Fruit fly (Drosophila melanogaster) whole organism, embryonic: Measurements from ENCODE around the gene CG10663.

Source experiments
- Blimp-1 ChIP-seq: fragments of 200-800 bp; sonication (Bioruptor generic); optimal IDR thresholded peaks from 3 replicates; lab custom pipeline; 2018; ENCODE audit warnings: missing biosample characterization, missing genetic modification characterization, mild to moderate bottlenecking, moderate library complexity, missing genetic modification reagents
- CG1024 ChIP-seq: fragments of 200-800 bp; sonication (Bioruptor generic); IDR thresholded peaks from 2 replicates; pipeline ENCODE4 v1.3.6; 2022; ENCODE audit warnings: missing biosample characterization, missing genetic modification characterization
- CG10543 ChIP-seq: fragments of 200-800 bp; sonication (Bioruptor generic); optimal IDR thresholded peaks from 3 replicates; lab custom pipeline; 2017; ENCODE audit warnings: missing biosample characterization, mild to moderate bottlenecking, missing genetic modification characterization, moderate library complexity
- CG11456 ChIP-seq: fragments of 200-800 bp; sonication (Bioruptor generic); IDR thresholded peaks from 3 replicates; pipeline ENCODE4 v1.3.6; 2022; ENCODE audit warnings: missing biosample characterization, missing genetic modification characterization
- CG11696 ChIP-seq: fragments of 200-800 bp; sonication (Bioruptor generic); IDR thresholded peaks from 2 replicates; pipeline ENCODE4 v1.3.6; 2022; ENCODE audit warnings: missing biosample characterization, missing genetic modification characterization
- CG12071 ChIP-seq: fragments of 200-800 bp; sonication (Bioruptor generic); optimal IDR thresholded peaks from 3 replicates; lab custom pipeline; 2018; ENCODE audit warnings: missing biosample characterization, mild to moderate bottlenecking, missing genetic modification characterization
- CG12299 ChIP-seq: fragments of 200-800 bp; sonication (Bioruptor generic); optimal IDR thresholded peaks from 2 replicates; lab custom pipeline; 2018; ENCODE audit warnings: missing biosample characterization, mild to moderate bottlenecking, missing genetic modification characterization
- CG1233 ChIP-seq: fragments of 200-800 bp; sonication (Bioruptor generic); optimal IDR thresholded peaks from 4 replicates; lab custom pipeline; 2018; ENCODE audit warnings: missing biosample characterization, mild to moderate bottlenecking, missing genetic modification characterization
- CG12744 ChIP-seq: fragments of 200-800 bp; sonication (Bioruptor generic); optimal IDR thresholded peaks from 2 replicates; lab custom pipeline; 2016; ENCODE audit warnings: missing biosample characterization, missing genetic modification characterization
- CG14014 ChIP-seq: fragments of 200-800 bp; sonication (Bioruptor generic); IDR thresholded peaks from 2 replicates; pipeline ENCODE4 v1.3.6; 2022; ENCODE audit warnings: missing biosample characterization, missing genetic modification characterization
- CG16815 ChIP-seq: fragments of 200-800 bp; sonication (Bioruptor generic); optimal IDR thresholded peaks from 3 replicates; lab custom pipeline; 2017; ENCODE audit warnings: missing biosample characterization, mild to moderate bottlenecking, missing genetic modification characterization
- CG17912 ChIP-seq: fragments of 200-800 bp; sonication (Bioruptor generic); optimal IDR thresholded peaks from 2 replicates; lab custom pipeline; 2018; ENCODE audit warnings: missing biosample characterization, mild to moderate bottlenecking, missing genetic modification characterization
- CG3163 ChIP-seq: fragments of 200-800 bp; sonication (Bioruptor generic); optimal IDR thresholded peaks from 3 replicates; lab custom pipeline; 2016; ENCODE audit warnings: missing biosample characterization, missing genetic modification characterization
- CG33557 ChIP-seq: fragments of 200-800 bp; sonication (Bioruptor generic); optimal IDR thresholded peaks from 2 replicates; lab custom pipeline; 2019; ENCODE audit warnings: missing biosample characterization, mild to moderate bottlenecking, missing genetic modification characterization, moderate library complexity
- CG6272 ChIP-seq: fragments of 200-800 bp; sonication (Bioruptor generic); IDR thresholded peaks from 2 replicates; pipeline ENCODE4 v1.3.6; 2022; ENCODE audit warnings: missing biosample characterization, missing genetic modification characterization
- CG6654 ChIP-seq: fragments of 200-800 bp; sonication (Bioruptor generic); optimal IDR thresholded peaks from 2 replicates; lab custom pipeline; 2017; ENCODE audit warnings: missing biosample characterization, mild to moderate bottlenecking, missing genetic modification characterization
- CG6791 ChIP-seq: fragments of 200-800 bp; sonication (Bioruptor generic); IDR thresholded peaks from 3 replicates; pipeline ENCODE4 v1.3.6; 2022; ENCODE audit warnings: missing biosample characterization, missing genetic modification characterization; ENCODE audit not compliant: partially characterized antibody
- CG7928 ChIP-seq: fragments of 200-800 bp; sonication (Bioruptor generic); optimal IDR thresholded peaks from 2 replicates; lab custom pipeline; 2017; ENCODE audit warnings: missing biosample characterization, mild to moderate bottlenecking, missing genetic modification characterization
- CG8281 ChIP-seq: fragments of 200-800 bp; sonication (Bioruptor generic); optimal IDR thresholded peaks from 2 replicates; lab custom pipeline; 2018; ENCODE audit warnings: missing biosample characterization, mild to moderate bottlenecking, missing genetic modification characterization, moderate library complexity
- CG9817 ChIP-seq: fragments of 200-800 bp; sonication (Bioruptor generic); optimal IDR thresholded peaks from 2 replicates; lab custom pipeline; 2018; ENCODE audit warnings: missing biosample characterization, mild to moderate bottlenecking, missing genetic modification characterization, moderate library complexity
- D19B ChIP-seq: fragments of 200-800 bp; sonication (Bioruptor generic); optimal IDR thresholded peaks from 2 replicates; lab custom pipeline; 2017; ENCODE audit warnings: missing biosample characterization, mild to moderate bottlenecking, missing genetic modification characterization
- Dfd ChIP-seq, 2 experiments: fragments of >200 bp; optimal IDR thresholded peaks; 2 replicates each; lab custom pipeline; 2017; ENCODE audit warnings: missing biosample characterization in 2 of 2, missing genetic modification characterization in 2 of 2
- Fer1 ChIP-seq: fragments of 200-800 bp; sonication (Bioruptor generic); optimal IDR thresholded peaks from 2 replicates; lab custom pipeline; 2017; ENCODE audit warnings: missing biosample characterization, mild to moderate bottlenecking, missing genetic modification characterization
- H15 ChIP-seq: fragments of 200-800 bp; sonication (Bioruptor generic); IDR thresholded peaks from 3 replicates; pipeline ENCODE4 v1.3.6; 2022; ENCODE audit warnings: missing biosample characterization, missing genetic modification characterization
- Hr39 ChIP-seq: fragments of >200 bp; optimal IDR thresholded peaks from 2 replicates; lab custom pipeline; 2017
- Meics ChIP-seq: fragments of 200-800 bp; sonication (Bioruptor generic); optimal IDR thresholded peaks from 2 replicates; lab custom pipeline; 2017; ENCODE audit warnings: missing biosample characterization, mild to moderate bottlenecking, missing genetic modification characterization
- Mes4 ChIP-seq: fragments of 200-800 bp; sonication (Bioruptor generic); optimal IDR thresholded peaks from 2 replicates; lab custom pipeline; 2016; ENCODE audit warnings: missing biosample characterization, missing genetic modification characterization
- Nf-YB ChIP-seq: fragments of 200-800 bp; sonication (Bioruptor generic); optimal IDR thresholded peaks from 3 replicates; lab custom pipeline; 2019; ENCODE audit warnings: missing biosample characterization, mild to moderate bottlenecking, missing genetic modification characterization, moderate library complexity
- Nf-YC ChIP-seq: fragments of 200-800 bp; optimal IDR thresholded peaks from 3 replicates; lab custom pipeline; 2019; ENCODE audit warnings: missing biosample characterization, mild to moderate bottlenecking, missing genetic modification characterization, moderate library complexity
- PHDP ChIP-seq: fragments of 200-800 bp; sonication (Bioruptor generic); optimal IDR thresholded peaks from 3 replicates; lab custom pipeline; 2018; ENCODE audit warnings: missing biosample characterization, mild to moderate bottlenecking, missing genetic modification characterization, moderate library complexity
- Pdp1 ChIP-seq, 2 experiments: fragments of 200-800 bp; sonication (Bioruptor generic); optimal IDR thresholded peaks; 3 replicates each; lab custom pipeline; 2016; ENCODE audit warnings: missing biosample characterization in 2 of 2, missing genetic modification characterization in 2 of 2, mild to moderate bottlenecking in 1 of 2, moderate library complexity in 1 of 2
- Ptx1 ChIP-seq: fragments of 200-800 bp; sonication (Bioruptor generic); IDR thresholded peaks from 2 replicates; pipeline ENCODE4 v1.3.6; 2022; ENCODE audit warnings: missing biosample characterization, missing genetic modification characterization
- Xbp1 ChIP-seq: fragments of 200-800 bp; sonication (Bioruptor generic); optimal IDR thresholded peaks from 3 replicates; lab custom pipeline; 2016; ENCODE audit warnings: missing biosample characterization, mild to moderate bottlenecking, missing genetic modification characterization
- bbx ChIP-seq: fragments of 200-800 bp; sonication (Bioruptor generic); IDR thresholded peaks from 2 replicates; pipeline ENCODE4 v1.3.6; 2022; ENCODE audit warnings: missing biosample characterization, missing genetic modification characterization; ENCODE audit not compliant: partially characterized antibody
- bcd ChIP-seq: fragments of 200-800 bp; sonication (Bioruptor generic); optimal IDR thresholded peaks from 2 replicates; lab custom pipeline; 2017; ENCODE audit warnings: missing biosample characterization, mild to moderate bottlenecking, missing genetic modification characterization
- bigmax ChIP-seq: fragments of 200-800 bp; sonication (Bioruptor generic); optimal IDR thresholded peaks from 2 replicates; lab custom pipeline; 2018; ENCODE audit warnings: missing biosample characterization, mild to moderate bottlenecking, missing genetic modification characterization
- cas ChIP-seq: fragments of 200-800 bp; sonication (Bioruptor generic); IDR thresholded peaks from 2 replicates; pipeline ENCODE4 v1.3.6; 2022; ENCODE audit warnings: missing biosample characterization, missing genetic modification characterization
- cwo ChIP-seq: fragments of 200-800 bp; sonication (Bioruptor generic); optimal IDR thresholded peaks from 3 replicates; lab custom pipeline; 2017; ENCODE audit warnings: missing biosample characterization, missing genetic modification characterization, mild to moderate bottlenecking, moderate library complexity, missing genetic modification reagents
- da ChIP-seq: fragments of 200-800 bp; sonication (Bioruptor generic); optimal IDR thresholded peaks from 2 replicates; lab custom pipeline; 2016; ENCODE audit warnings: missing biosample characterization, missing genetic modification characterization
- danr ChIP-seq: fragments of 200-800 bp; sonication (Bioruptor generic); IDR thresholded peaks from 2 replicates; pipeline ENCODE4 v1.3.6; 2022; ENCODE audit warnings: missing biosample characterization, missing genetic modification characterization
- ftz-f1 ChIP-seq: fragments of 200-800 bp; sonication (Bioruptor generic); optimal IDR thresholded peaks from 2 replicates; lab custom pipeline; 2016; ENCODE audit warnings: missing biosample characterization, missing genetic modification characterization
- gce ChIP-seq: fragments of 200-800 bp; sonication (Bioruptor generic); IDR thresholded peaks from 3 replicates; pipeline ENCODE4 v1.3.6; 2022; ENCODE audit warnings: missing biosample characterization, missing genetic modification characterization
- gro ChIP-seq: fragments of 200-800 bp; sonication (Bioruptor generic); optimal IDR thresholded peaks from 2 replicates; lab custom pipeline; 2016; ENCODE audit warnings: missing biosample characterization, missing genetic modification characterization
- ham ChIP-seq: fragments of 200-800 bp; sonication (Bioruptor generic); IDR thresholded peaks from 2 replicates; pipeline ENCODE4 v1.3.6; 2022; ENCODE audit warnings: missing biosample characterization, missing genetic modification characterization
- kay ChIP-seq: fragments of 200-800 bp; sonication (Bioruptor generic); optimal IDR thresholded peaks from 2 replicates; lab custom pipeline; 2016; ENCODE audit warnings: missing biosample characterization, missing genetic modification characterization
- lbe ChIP-seq: fragments of 200-800 bp; sonication (Bioruptor generic); optimal IDR thresholded peaks from 2 replicates; lab custom pipeline; 2016; ENCODE audit warnings: missing biosample characterization, mild to moderate bottlenecking, missing genetic modification characterization
- nom ChIP-seq: fragments of 200-800 bp; sonication (Bioruptor generic); optimal IDR thresholded peaks from 2 replicates; lab custom pipeline; 2017; ENCODE audit warnings: missing biosample characterization, missing genetic modification characterization, mild to moderate bottlenecking, moderate library complexity, missing genetic modification reagents
- otp ChIP-seq: fragments of 200-800 bp; sonication (Bioruptor generic); IDR thresholded peaks from 3 replicates; pipeline ENCODE4, ENCODE4 v1.3.6; 2022; ENCODE audit warnings: missing biosample characterization, missing genetic modification characterization
- pb ChIP-seq: fragments of 200-800 bp; sonication (Bioruptor generic); optimal IDR thresholded peaks from 3 replicates; lab custom pipeline; 2016; ENCODE audit warnings: missing biosample characterization, missing genetic modification characterization
- row ChIP-seq: fragments of 200-800 bp; sonication (Bioruptor generic); IDR thresholded peaks from 3 replicates; pipeline ENCODE4 v1.3.6; 2022; ENCODE audit warnings: missing biosample characterization, missing genetic modification characterization
- stc ChIP-seq: fragments of 200-800 bp; sonication (Bioruptor generic); IDR thresholded peaks from 2 replicates; pipeline ENCODE4 v1.3.6; 2022; ENCODE audit warnings: missing biosample characterization, missing genetic modification characterization
- z ChIP-seq: fragments of 200-800 bp; sonication (Bioruptor generic); IDR thresholded peaks from 3 replicates; pipeline ENCODE4 v1.3.6; 2022; ENCODE audit warnings: missing biosample characterization, missing genetic modification characterization

Gene CG10663

dm6 chr3L:12495312-12495725, 10.5 kb upstream of the CG10663 start (continued):
- TF ChIP-seq CG12299: no peak
- no peak for TF ChIP-seq stc (GFP tag; lab: Robert Waterston, UW)
- TF ChIP-seq Blimp-1 (GFP tag; lab: Kevin White, UChicago): peak; percentile 44
- no peak for TF ChIP-seq CG14014 (GFP tag; lab: Robert Waterston, UW)
- TF ChIP-seq pb (GFP tag; lab: Kevin White, UChicago): no peak
- no peak for TF ChIP-seq CG11696
- no peak for TF ChIP-seq CG8281 (tag; lab: Kevin White, UChicago)
- TF ChIP-seq D19B: no peak
- TF ChIP-seq Ptx1 (GFP tag; lab: Robert Waterston, UW): 0 out of 2 replicates have a peak, but pooled peaks have one; percentile 27
- no peak for TF ChIP-seq H15 (GFP tag; lab: Robert Waterston, UW)
- no peak for TF ChIP-seq CG9817 (tag; lab: Kevin White, UChicago)
- no peak for TF ChIP-seq CG33557 (GFP tag; lab: Kevin White, UChicago)
- TF ChIP-seq bbx (GFP tag; lab: Robert Waterston, UW): no peak
- peak; percentile 36 for TF ChIP-seq Xbp1
- no peak for TF ChIP-seq CG7928 (GFP tag; lab: Kevin White, UChicago)
- peak; percentile 79 for TF ChIP-seq nom (GFP tag; lab: Kevin White, UChicago)
- TF ChIP-seq CG3163 (GFP tag; lab: Kevin White, UChicago): no peak
- TF ChIP-seq kay (GFP tag; lab: Kevin White, UChicago): no peak
- TF ChIP-seq bcd (GFP tag; lab: Kevin White, UChicago): peak; percentile 15
- TF ChIP-seq CG6654 (GFP tag; lab: Kevin White, UChicago): no peak
- no peak for TF ChIP-seq CG11456 (GFP tag; lab: Robert Waterston, UW)
- peak; percentile 42; the same call in 2 of the 3 replicates for TF ChIP-seq row
- TF ChIP-seq CG1024 (GFP tag; lab: Robert Waterston, UW): no peak
- TF ChIP-seq cas (GFP tag; lab: Robert Waterston, UW): no peak
- peak in 1 of 2 experiments; percentile 9 for TF ChIP-seq Pdp1 (GFP tag; optimal IDR thresholded peaks at IDR 0.05; lab: Kevin White, UChicago)
- TF ChIP-seq bigmax (GFP tag; lab: Kevin White, UChicago): no peak
- TF ChIP-seq Nf-YC (tag; lab: Kevin White, UChicago): peak; percentile 36
- TF ChIP-seq Meics (GFP tag; lab: Kevin White, UChicago): peak; percentile 53
- no peak for TF ChIP-seq CG6791
- TF ChIP-seq z: peak; percentile 90
- no peak for TF ChIP-seq ham (GFP tag; lab: Robert Waterston, UW)
- peak; percentile 45 for TF ChIP-seq CG1233 (GFP tag; lab: Kevin White, UChicago)
- TF ChIP-seq CG17912 (GFP tag; lab: Kevin White, UChicago): no peak
- TF ChIP-seq otp: no peak
- TF ChIP-seq danr (GFP tag; lab: Robert Waterston, UW): no peak
- no peak for TF ChIP-seq gro (GFP tag; lab: Kevin White, UChicago)
- TF ChIP-seq lbe (GFP tag; lab: Kevin White, UChicago): peak; percentile 71
- no peak for TF ChIP-seq Mes4 (GFP tag; lab: Kevin White, UChicago)
- TF ChIP-seq PHDP: peak; percentile 46
- no peak for TF ChIP-seq gce (GFP tag; lab: Robert Waterston, UW)
- no peak for TF ChIP-seq ftz-f1
- peak; percentile 35 for TF ChIP-seq Fer1 (GFP tag; lab: Kevin White, UChicago)
- peak; percentile 7 for TF ChIP-seq CG10543 (GFP tag; lab: Kevin White, UChicago)
- TF ChIP-seq Nf-YB (GFP tag; lab: Kevin White, UChicago): peak; percentile 4
- no peak for TF ChIP-seq da
- TF ChIP-seq Hr39 (lab: Kevin White, UChicago): no peak
- no peak for TF ChIP-seq CG6272 (GFP tag; lab: Robert Waterston, UW)
- no peak for TF ChIP-seq Dfd (GFP tag; optimal IDR thresholded peaks at IDR 0.05; lab: Kevin White, UChicago)
- no peak for TF ChIP-seq CG12744 (GFP tag; lab: Kevin White, UChicago)
- peak; percentile 11 for TF ChIP-seq CG16815
- no peak for TF ChIP-seq CG12071
- peak; percentile 12 for TF ChIP-seq cwo (GFP tag; lab: Kevin White, UChicago)
